Worm (Caenorhabditis elegans) whole organism, L4 larva: ENCODE measurements around the gene srw-44.

Source experiments
- F49E8.2 ChIP-seq: sonication (generic microtip); optimal IDR thresholded peaks from 2 replicates; lab custom pipeline; 2016; ENCODE audit warnings: missing compliant biosample characterization, mild to moderate bottlenecking, missing genetic modification characterization, borderline replicate concordance
- T26A8.4 ChIP-seq: fragments of 200-800 bp; sonication (Bioruptor generic); IDR thresholded peaks from 2 replicates; pipeline ENCODE4 v1.3.6; 2022; ENCODE audit warnings: missing genetic modification characterization, missing compliant biosample characterization
- Y48G9A.11 ChIP-seq: fragments of 200-800 bp; sonication (Bioruptor generic); IDR thresholded peaks from 2 replicates; pipeline ENCODE4 v1.3.6; 2022; ENCODE audit warnings: missing genetic modification reagents, missing genetic modification characterization, missing compliant biosample characterization
- Y75B8A.6 ChIP-seq: fragments of 200-800 bp; sonication (Bioruptor generic); IDR thresholded peaks from 2 replicates; pipeline ENCODE4 v1.3.6; 2022; ENCODE audit warnings: missing genetic modification reagents, missing genetic modification characterization, missing compliant biosample characterization
- ZK546.5 ChIP-seq, 2 experiments: sonication (generic microtip); optimal IDR thresholded peaks; 2 replicates each; lab custom pipeline; 2017; ENCODE audit warnings: missing biosample characterization in 2 of 2, missing genetic modification characterization in 2 of 2
- aha-1 ChIP-seq: fragments of 150-350 bp; peaks from one replicate; lab custom pipeline; 2014; ENCODE audit warnings: missing biosample characterization, missing genetic modification characterization
- aly-2 ChIP-seq: sonication (generic microtip); optimal IDR thresholded peaks from 2 replicates; lab custom pipeline; 2018; ENCODE audit warnings: missing biosample characterization, missing genetic modification characterization
- ama-1 ChIP-seq: fragments of 150-350 bp; optimal IDR thresholded peaks from 2 replicates; lab custom pipeline; 2014; ENCODE audit warnings: inconsistent platforms, mixed read lengths
- attf-4 ChIP-seq: sonication (generic microtip); optimal IDR thresholded peaks from 3 replicates; lab custom pipeline; 2017; ENCODE audit warnings: missing biosample characterization, missing genetic modification characterization
- ceh-44 ChIP-seq: fragments of 200-800 bp; sonication (Bioruptor generic); IDR thresholded peaks from 2 replicates; pipeline ENCODE4 v1.3.6; 2022; ENCODE audit warnings: missing genetic modification reagents, missing genetic modification characterization, missing compliant biosample characterization
- ceh-62 ChIP-seq: sonication (generic microtip); optimal IDR thresholded peaks from 2 replicates; lab custom pipeline; 2017; ENCODE audit warnings: missing biosample characterization, missing genetic modification characterization
- daf-16 ChIP-seq, 3 experiments: sonication (generic microtip); optimal IDR thresholded peaks; 2 replicates each; lab custom pipeline; 2016 to 2017; ENCODE audit warnings: missing genetic modification characterization in 3 of 3, missing genetic modification reagents in 3 of 3, mild to moderate bottlenecking in 2 of 3, missing compliant biosample characterization in 2 of 3, missing biosample characterization in 1 of 3, moderate library complexity in 1 of 3
- dmd-6 ChIP-seq: fragments of 200-800 bp; sonication (Bioruptor generic); IDR thresholded peaks from 2 replicates; pipeline ENCODE4 v1.3.6; 2022; ENCODE audit warnings: missing genetic modification reagents, missing genetic modification characterization, missing compliant biosample characterization
- dmd-8 ChIP-seq: fragments of 200-800 bp; sonication (Bioruptor generic); IDR thresholded peaks from 2 replicates; pipeline ENCODE4 v1.3.6; 2022; ENCODE audit warnings: missing genetic modification characterization, missing compliant biosample characterization
- dmd-9 ChIP-seq: fragments of 200-800 bp; sonication (Bioruptor generic); IDR thresholded peaks from 2 replicates; pipeline ENCODE4 v1.3.6; 2022; ENCODE audit warnings: missing genetic modification reagents, missing genetic modification characterization, missing compliant biosample characterization
- dpl-1 ChIP-seq: fragments of 150-350 bp; optimal IDR thresholded peaks from 2 replicates; lab custom pipeline; 2014; ENCODE audit warnings: missing biosample characterization, missing genetic modification reagents, missing genetic modification characterization
- duxl-1 ChIP-seq: sonication (generic microtip); optimal IDR thresholded peaks from 2 replicates; lab custom pipeline; 2016; ENCODE audit warnings: mild to moderate bottlenecking, missing genetic modification characterization, moderate library complexity, missing compliant biosample characterization; ENCODE audit not compliant: poor library complexity
- dve-1 ChIP-seq: sonication (generic microtip); optimal IDR thresholded peaks from 2 replicates; lab custom pipeline; 2017; ENCODE audit warnings: antibody characterized with exemption, mild to moderate bottlenecking, missing genetic modification characterization, missing compliant biosample characterization; ENCODE audit not compliant: insufficient read depth
- hif-1 ChIP-seq, 2 experiments: sonication (generic microtip); optimal IDR thresholded peaks; 2 replicates each; lab custom pipeline; 2016 to 2017; ENCODE audit warnings: missing compliant biosample characterization in 2 of 2, missing genetic modification characterization in 2 of 2, missing genetic modification reagents in 2 of 2, missing genotype in 2 of 2, mild to moderate bottlenecking in 1 of 2
- hlh-11 ChIP-seq: fragments of 200-800 bp; sonication (Bioruptor generic); optimal IDR thresholded peaks from 2 replicates; lab custom pipeline; 2018; ENCODE audit warnings: mild to moderate bottlenecking, missing genetic modification characterization, missing compliant biosample characterization
- hlh-30 ChIP-seq: sonication (generic microtip); optimal IDR thresholded peaks from 2 replicates; lab custom pipeline; 2017; ENCODE audit warnings: antibody characterized with exemption, mild to moderate bottlenecking, missing genetic modification characterization, missing compliant biosample characterization; ENCODE audit not compliant: insufficient read depth
- hmg-1.1 ChIP-seq: fragments of 200-800 bp; sonication (Bioruptor generic); IDR thresholded peaks from 2 replicates; pipeline ENCODE4 v1.3.6; 2022; ENCODE audit warnings: missing genetic modification reagents, missing genetic modification characterization, missing compliant biosample characterization
- mdl-1 ChIP-seq, 2 experiments: fragments of 150-350 bp in 1 of 2; sonication (generic microtip) in 1 of 2; optimal IDR thresholded peaks; 2 replicates each; lab custom pipeline; 2014 to 2017; ENCODE audit warnings: missing biosample characterization in 2 of 2, missing genetic modification characterization in 2 of 2
- mxl-2 ChIP-seq: fragments of 200-800 bp; sonication (Bioruptor generic); conservative IDR thresholded peaks from 2 replicates; pipeline ENCODE4 v1.3.6; 2022; ENCODE audit warnings: missing genetic modification reagents, missing genetic modification characterization, missing compliant biosample characterization
- nhr-10 ChIP-seq: fragments of 150-350 bp; optimal IDR thresholded peaks from 2 replicates; lab custom pipeline; 2014; ENCODE audit warnings: missing biosample characterization, missing genetic modification characterization
- nhr-102 ChIP-seq: sonication (generic microtip); optimal IDR thresholded peaks from 2 replicates; lab custom pipeline; 2016; ENCODE audit warnings: mild to moderate bottlenecking, missing genetic modification characterization, moderate library complexity, missing compliant biosample characterization
- nhr-111 ChIP-seq: fragments of 200-800 bp; sonication (Bioruptor generic); optimal IDR thresholded peaks from 2 replicates; lab custom pipeline; 2018; ENCODE audit warnings: mild to moderate bottlenecking, missing genetic modification characterization, missing compliant biosample characterization
- nhr-25 ChIP-seq: sonication (generic microtip); optimal IDR thresholded peaks from 2 replicates; lab custom pipeline; 2017; ENCODE audit warnings: missing genetic modification characterization, mild to moderate bottlenecking, missing compliant biosample characterization, antibody characterized with exemption, moderate library complexity, borderline replicate concordance; ENCODE audit not compliant: insufficient read depth
- nhr-28 ChIP-seq: fragments of 150-350 bp; optimal IDR thresholded peaks from 2 replicates; lab custom pipeline; 2014; ENCODE audit warnings: missing biosample characterization, missing genetic modification characterization
- nhr-42 ChIP-seq: fragments of 200-800 bp; sonication (Bioruptor generic); IDR thresholded peaks from 2 replicates; pipeline ENCODE4 v1.3.6; 2022; ENCODE audit warnings: missing genetic modification characterization, missing compliant biosample characterization
- nhr-48 ChIP-seq: sonication (generic microtip); optimal IDR thresholded peaks from 2 replicates; lab custom pipeline; 2016; ENCODE audit warnings: mild to moderate bottlenecking, missing genetic modification characterization, missing compliant biosample characterization
- nhr-6 ChIP-seq: fragments of 150-350 bp; optimal IDR thresholded peaks from 2 replicates; lab custom pipeline; 2014; ENCODE audit warnings: missing biosample characterization, missing genetic modification characterization
- nhr-77 ChIP-seq: fragments of 150-350 bp; optimal IDR thresholded peaks from 2 replicates; lab custom pipeline; 2014; ENCODE audit warnings: missing biosample characterization, missing genetic modification characterization
- pha-4 ChIP-seq, 2 experiments: fragments of 150-350 bp in 1 of 2; fragments of 200-800 bp in 1 of 2; sonication (Bioruptor generic) in 1 of 2; IDR thresholded peaks in 1 of 2; optimal IDR thresholded peaks in 1 of 2; 2 replicates each; pipeline versions ENCODE4 v1.3.6 to Lab custom; 2014 to 2022; ENCODE audit warnings: missing genetic modification characterization in 2 of 2, missing genetic modification reagents in 2 of 2, missing biosample characterization in 1 of 2, missing compliant biosample characterization in 1 of 2
- php-3 ChIP-seq: fragments of 200-800 bp; sonication (Bioruptor generic); IDR thresholded peaks from 2 replicates; pipeline ENCODE4 v1.3.6; 2022; ENCODE audit warnings: missing genetic modification reagents, missing genetic modification characterization, missing compliant biosample characterization
- pqm-1 ChIP-seq: sonication (generic microtip); optimal IDR thresholded peaks from 2 replicates; lab custom pipeline; 2017; ENCODE audit warnings: missing biosample characterization, missing genetic modification characterization
- set-16 ChIP-seq: fragments of 200-800 bp; sonication (Bioruptor generic); IDR thresholded peaks from 2 replicates; pipeline ENCODE4 v1.3.6; 2022; ENCODE audit warnings: missing genetic modification reagents, missing genetic modification characterization, missing compliant biosample characterization
- tra-1 ChIP-seq: fragments of 200-800 bp; sonication (Bioruptor generic); IDR thresholded peaks from 2 replicates; pipeline ENCODE4 v1.3.6; 2022; ENCODE audit warnings: missing genetic modification reagents, missing genetic modification characterization, missing compliant biosample characterization
- unc-39 ChIP-seq: sonication (generic microtip); optimal IDR thresholded peaks from 2 replicates; lab custom pipeline; 2017; ENCODE audit warnings: missing biosample characterization, missing genetic modification characterization
- unc-62 ChIP-seq, 3 experiments: fragments of 150-350 bp in 1 of 3; sonication (generic microtip); optimal IDR thresholded peaks in 2 of 3; peaks in 1 of 3; 1 replicate in 1 of 3; 2 replicates in 2 of 3; lab custom pipeline; 2014 to 2017; ENCODE audit warnings: missing biosample characterization in 3 of 3, missing genetic modification characterization in 3 of 3, missing genetic modification reagents in 3 of 3, missing genotype in 1 of 3
- zip-2 ChIP-seq: fragments of 150-350 bp; optimal IDR thresholded peaks from 2 replicates; lab custom pipeline; 2014; ENCODE audit warnings: missing biosample characterization, missing genetic modification characterization
- ztf-11 ChIP-seq: fragments of 150-350 bp; optimal IDR thresholded peaks from 2 replicates; lab custom pipeline; 2014; ENCODE audit warnings: missing biosample characterization, missing genetic modification characterization
- ztf-7 ChIP-seq: fragments of 150-350 bp; optimal IDR thresholded peaks from 2 replicates; lab custom pipeline; 2014; ENCODE audit warnings: missing biosample characterization, missing genetic modification characterization

The srw-44 gene

DNA sequence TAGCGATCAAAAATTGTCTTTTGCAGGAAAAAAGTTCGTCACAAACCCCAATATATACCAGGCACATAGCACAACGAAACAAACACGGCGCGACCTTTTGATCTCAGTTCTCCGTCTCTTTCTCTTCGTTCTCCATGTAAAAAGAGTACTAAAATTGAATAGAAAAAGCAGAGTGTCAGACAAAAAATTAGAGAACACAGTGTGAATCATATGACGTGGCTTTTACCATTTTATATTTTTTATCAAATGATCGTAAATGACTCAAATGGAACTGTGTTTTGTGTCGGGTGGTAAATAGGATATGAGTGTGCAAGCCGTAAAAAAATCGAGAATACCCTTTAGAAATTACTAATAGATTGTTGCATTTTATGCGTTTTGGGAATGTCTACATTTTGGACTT, 45.9 kb downstream of the srw-44 start:
- TF ChIP-seq ceh-44 (GFP tag; lab: Robert Waterston, UW) (no peak), set-16 (GFP tag; lab: Robert Waterston, UW) (no peak), mdl-1 (tag; optimal IDR thresholded peaks at IDR 0.05; lab: Kevin White, UChicago) (peak in 1 of 2 experiments; percentile 13), nhr-6 (tag; lab: Kevin White, UChicago) (peak; percentile 52), dpl-1 (no peak), pqm-1 (tag; lab: Kevin White, UChicago) (peak; percentile 70), dve-1 (tag; lab: Kevin White, UChicago) (peak; percentile 93), nhr-77 (tag; lab: Kevin White, UChicago) (peak; percentile 78), php-3 (peak; percentile 59; the same call in 1 of the 2 replicates), pha-4 (GFP tag; IDR thresholded peaks at IDR 0.05; lab: Robert Waterston, UW) (no peak; the same call in 1 of the 2 replicates), pha-4 (tag; optimal IDR thresholded peaks at IDR 0.05; lab: Kevin White, UChicago) (peak; percentile 51), daf-16 (GFP tag; optimal IDR thresholded peaks at IDR 0.05; lab: Kevin White, UChicago) (no peak), daf-16 (tag; optimal IDR thresholded peaks at IDR 0.05; lab: Kevin White, UChicago) (peak; percentile 92), dmd-6 (peak; percentile 94), hlh-11 (peak; percentile 87), Y48G9A.11 (no peak), tra-1 (GFP tag; lab: Robert Waterston, UW) (no peak), F49E8.2 (tag; lab: Kevin White, UChicago) (no peak), aly-2 (no peak), nhr-111 (no peak), hlh-30 (tag; lab: Kevin White, UChicago) (peak; percentile 69), nhr-42 (GFP tag; lab: Robert Waterston, UW) (no peak), unc-39 (tag; lab: Kevin White, UChicago) (no peak), hmg-1.1 (GFP tag; lab: Robert Waterston, UW) (no peak), ceh-62 (tag; lab: Kevin White, UChicago) (no peak), ztf-7 (tag; lab: Kevin White, UChicago) (peak; percentile 80), unc-62 (GFP tag; optimal IDR thresholded peaks at IDR 0.05 in 1 of 2; lab: Kevin White, UChicago) (peak in 1 of 2 experiments; percentile 2), unc-62 (tag; optimal IDR thresholded peaks at IDR 0.05; lab: Kevin White, UChicago) (no peak), zip-2 (no peak), ZK546.5 (tag; optimal IDR thresholded peaks at IDR 0.05; lab: Kevin White, UChicago) (no peak), mxl-2 (GFP tag; lab: Robert Waterston, UW) (no peak), Y75B8A.6 (GFP tag; lab: Robert Waterston, UW) (no peak), dmd-8 (GFP tag; lab: Robert Waterston, UW) (no peak), nhr-48 (peak; percentile 59), nhr-102 (tag; lab: Kevin White, UChicago) (peak; percentile 74), duxl-1 (tag; lab: Kevin White, UChicago) (no peak), nhr-28 (tag; lab: Kevin White, UChicago) (peak; percentile 90), ztf-11 (tag; lab: Kevin White, UChicago) (no peak), T26A8.4 (GFP tag; lab: Robert Waterston, UW) (no peak), ama-1 (lab: Kevin White, UChicago) (no peak), dmd-9 (GFP tag; lab: Robert Waterston, UW) (no peak), nhr-25 (tag; lab: Kevin White, UChicago) (no peak)
- TF ChIP-seq, all 104 proteins: peak for 16

DNA sequence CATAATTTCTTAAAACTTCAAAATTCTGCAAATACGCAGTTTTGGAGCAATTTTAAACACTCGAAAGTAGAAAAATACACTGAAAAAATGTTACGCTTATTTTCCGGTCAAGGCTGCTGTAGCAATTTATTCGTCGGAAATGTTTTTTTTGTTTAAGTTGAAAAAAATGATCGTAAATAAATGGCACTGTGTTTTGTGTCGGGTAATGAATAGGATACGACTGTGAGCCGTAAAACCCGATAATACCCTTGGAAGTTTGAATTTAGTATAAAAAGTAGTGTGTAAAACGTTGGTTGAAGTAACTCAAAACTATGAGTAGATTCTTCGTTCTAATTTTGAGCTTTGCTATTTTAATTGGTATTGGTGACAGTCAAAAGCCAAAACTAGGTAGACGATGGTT, 46.8 kb downstream of the srw-44 start, which contains the start of gene T25E12.14:
T25E12.14 (plus strand) TSS at position 301 of the 400 bp plus-strand sequence.
- TF ChIP-seq nhr-28 (tag; lab: Kevin White, UChicago) (no peak), dve-1 (tag; lab: Kevin White, UChicago) (no peak), attf-4 (tag; lab: Kevin White, UChicago) (no peak), ceh-44 (GFP tag; lab: Robert Waterston, UW) (no peak), nhr-10 (tag; lab: Kevin White, UChicago) (no peak), nhr-25 (tag; lab: Kevin White, UChicago) (no peak), ZK546.5 (tag; optimal IDR thresholded peaks at IDR 0.05; lab: Kevin White, UChicago) (no peak), aly-2 (no peak), aha-1 (tag; lab: Kevin White, UChicago) (no peak), nhr-48 (no peak), hif-1 (tag; optimal IDR thresholded peaks at IDR 0.05; lab: Kevin White, UChicago) (no peak)
- TF ChIP-seq, all 104 proteins: peak for 0
